Worm (Caenorhabditis elegans) whole organism, L4/young adult: ENCODE data around the gene Y62H9A.15.

ENCODE experiments used
- W03F9.2 ChIP-seq: fragments of 150-350 bp; optimal IDR thresholded peaks from 2 replicates; lab custom pipeline; 2014; ENCODE audit warnings: missing biosample characterization, missing genetic modification characterization
- dao-5 ChIP-seq: sonication (generic microtip); optimal IDR thresholded peaks from 2 replicates; lab custom pipeline; 2016; ENCODE audit warnings: missing genotype, missing genetic modification characterization, moderate library complexity, missing compliant biosample characterization
- him-1 ChIP-seq: sonication (generic microtip); optimal IDR thresholded peaks from 2 replicates; lab custom pipeline; 2016; ENCODE audit warnings: missing genotype, missing genetic modification reagents, missing genetic modification characterization, missing compliant biosample characterization

DNA sequence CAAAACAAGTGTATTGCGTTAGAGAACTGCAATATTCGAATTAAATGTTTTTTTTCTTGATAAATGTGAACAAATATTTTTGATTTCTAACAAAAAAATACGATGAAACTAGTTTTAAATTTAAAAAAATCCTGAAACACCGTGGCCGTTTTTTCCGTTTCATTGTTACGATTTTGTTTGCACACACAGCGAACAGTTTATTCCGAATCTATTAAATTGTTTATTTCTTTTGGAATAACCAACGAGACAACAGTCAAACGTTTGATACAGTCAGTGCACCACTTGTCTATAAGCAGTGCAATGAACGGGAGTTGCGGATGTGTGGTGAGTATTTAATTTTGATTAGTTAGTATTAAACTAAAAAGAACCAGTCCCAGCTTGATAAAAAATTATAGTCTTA, 6.8 kb upstream of the Y62H9A.15 start, which contains the start of gene Y62H9A.13:
- no peak for TF ChIP-seq dao-5 (tag; lab: Kevin White, UChicago)
- no peak for TF ChIP-seq him-1 (tag; lab: Kevin White, UChicago)
- TF ChIP-seq W03F9.2 (tag; lab: Kevin White, UChicago): no peak
